1 fruit fly cellular context compared by ENCODE assay signal in genomic region chr2L:7420305-7421287, dm6.
TF ChIP-seq lines count a peak whose summit lies in the region.

No protein-coding gene starts in this region.

TF ChIP-seq in whole organism, embryonic, 481 proteins besides CTCF, POLR2A, EP300 and RAD21 (continued from another document and continues in another):
- TF ChIP-seq Fer3 (tag; optimal IDR thresholded peaks at IDR 0.05; lab: Kevin White, UChicago), result peak; percentile 71
- TF ChIP-seq esg (GFP tag; conservative IDR thresholded peaks at IDR 0.05; lab: Robert Waterston, UW), result peak; percentile 55; the same call in 1 of the 2 replicates
- TF ChIP-seq crc (GFP tag; optimal IDR thresholded peaks at IDR 0.05; lab: Kevin White, UChicago), result no peak
- peak; percentile 17 for TF ChIP-seq az2 (GFP tag; optimal IDR thresholded peaks at IDR 0.05; lab: Kevin White, UChicago)
- no peak for TF ChIP-seq Ssrp (tag; optimal IDR thresholded peaks at IDR 0.05; lab: Kevin White, UChicago)
- TF ChIP-seq CG4282 (GFP tag; optimal IDR thresholded peaks at IDR 0.05; lab: Kevin White, UChicago), result no peak
- no peak for TF ChIP-seq Eip74EF (GFP tag; optimal IDR thresholded peaks at IDR 0.05; lab: Kevin White, UChicago)
- TF ChIP-seq Doc2 (GFP tag; IDR thresholded peaks at IDR 0.05; lab: Robert Waterston, UW), result no peak
- peak; percentile 75 for TF ChIP-seq grau (tag; optimal IDR thresholded peaks at IDR 0.05; lab: Kevin White, UChicago)
- no peak; the same call in 1 of the 2 replicates for TF ChIP-seq CG4730 (GFP tag; IDR thresholded peaks at IDR 0.05; lab: Robert Waterston, UW)
- no peak for TF ChIP-seq jing (GFP tag; optimal IDR thresholded peaks at IDR 0.05; lab: Kevin White, UChicago)
- peak; percentile 2 for TF ChIP-seq Mes4 (GFP tag; optimal IDR thresholded peaks at IDR 0.05; lab: Kevin White, UChicago)
- TF ChIP-seq sens (GFP tag; lab: Kevin White, UChicago), result peak; percentile 90
- TF ChIP-seq cg (GFP tag; optimal IDR thresholded peaks at IDR 0.05; lab: Kevin White, UChicago), result no peak
- peak; percentile 74 for TF ChIP-seq Hand (GFP tag; optimal IDR thresholded peaks at IDR 0.05; lab: Kevin White, UChicago)
- TF ChIP-seq Rx (GFP tag; IDR thresholded peaks at IDR 0.05; lab: Robert Waterston, UW), result peak; percentile 59
- peak; percentile 67 for TF ChIP-seq ind (GFP tag; optimal IDR thresholded peaks at IDR 0.05; lab: Kevin White, UChicago)
- no peak for TF ChIP-seq bbx (GFP tag; IDR thresholded peaks at IDR 0.05; lab: Robert Waterston, UW; ENCODE audit: partially characterized antibody)
- no peak for TF ChIP-seq Elba2 (GFP tag; optimal IDR thresholded peaks at IDR 0.05; lab: Kevin White, UChicago)
- peak; percentile 18 for TF ChIP-seq Adf1 (GFP tag; IDR thresholded peaks at IDR 0.05; lab: Robert Waterston, UW)
- no peak for TF ChIP-seq oc (tag; optimal IDR thresholded peaks at IDR 0.05; lab: Kevin White, UChicago)
- TF ChIP-seq slou (GFP tag; optimal IDR thresholded peaks at IDR 0.05; lab: Kevin White, UChicago), result peak; percentile 61
- TF ChIP-seq hkb (optimal IDR thresholded peaks at IDR 0.05; lab: Kevin White, UChicago), result no peak
- TF ChIP-seq hkb (GFP tag; IDR thresholded peaks at IDR 0.05; lab: Robert Waterston, UW), result peak; percentile 60
- TF ChIP-seq CG14050 (GFP tag; IDR thresholded peaks at IDR 0.05; lab: Robert Waterston, UW), result peak; percentile 61
- no peak for TF ChIP-seq CG6765 (GFP tag; optimal IDR thresholded peaks at IDR 0.05; lab: Kevin White, UChicago)
- peak; percentile 75 for TF ChIP-seq CG9727 (GFP tag; optimal IDR thresholded peaks at IDR 0.05; lab: Kevin White, UChicago)
- TF ChIP-seq tx (GFP tag; optimal IDR thresholded peaks at IDR 0.05; lab: Kevin White, UChicago), result peak; percentile 68
- no peak for TF ChIP-seq CG12071 (GFP tag; optimal IDR thresholded peaks at IDR 0.05; lab: Kevin White, UChicago)
- peak; percentile 70 for TF ChIP-seq Gug (GFP tag; IDR thresholded peaks at IDR 0.05; lab: Robert Waterston, UW)
- TF ChIP-seq TFAM (GFP tag; optimal IDR thresholded peaks at IDR 0.05; lab: Kevin White, UChicago), result no peak
- TF ChIP-seq pho (GFP tag; optimal IDR thresholded peaks at IDR 0.05; lab: Kevin White, UChicago), result peak; percentile 68
- TF ChIP-seq CG14667 (GFP tag; IDR thresholded peaks at IDR 0.05; lab: Robert Waterston, UW), result peak; percentile 60
- no peak for TF ChIP-seq chinmo (GFP tag; IDR thresholded peaks at IDR 0.05; lab: Robert Waterston, UW; ENCODE audit: partially characterized antibody)
- TF ChIP-seq Xbp1 (GFP tag; optimal IDR thresholded peaks at IDR 0.05; lab: Kevin White, UChicago), result no peak
- TF ChIP-seq unpg (GFP tag; optimal IDR thresholded peaks at IDR 0.05; lab: Kevin White, UChicago), result peak; percentile 10
- TF ChIP-seq Doc3 (GFP tag; IDR thresholded peaks at IDR 0.05; lab: Robert Waterston, UW; ENCODE audit: partially characterized antibody), result no peak
- peak; percentile 66 for TF ChIP-seq NC2β (GFP tag; optimal IDR thresholded peaks at IDR 0.05; lab: Kevin White, UChicago)
- peak; percentile 57 for TF ChIP-seq CG32772 (GFP tag; IDR thresholded peaks at IDR 0.05; lab: Robert Waterston, UW)
- TF ChIP-seq CG10147 (GFP tag; optimal IDR thresholded peaks at IDR 0.05; lab: Kevin White, UChicago), result peak; percentile 70
- peak; percentile 90 for TF ChIP-seq lilli (GFP tag; optimal IDR thresholded peaks at IDR 0.05; lab: Kevin White, UChicago)
- peak; percentile 63 for TF ChIP-seq Hsf (GFP tag; optimal IDR thresholded peaks at IDR 0.05; lab: Kevin White, UChicago)
- TF ChIP-seq CG42726 (GFP tag; IDR thresholded peaks at IDR 0.05; lab: Robert Waterston, UW; ENCODE audit: partially characterized antibody), result no peak
- peak; percentile 7 for TF ChIP-seq btn (GFP tag; optimal IDR thresholded peaks at IDR 0.05; lab: Kevin White, UChicago)
- TF ChIP-seq sr (GFP tag; IDR thresholded peaks at IDR 0.05; lab: Robert Waterston, UW), result no peak
- TF ChIP-seq E2f2 (GFP tag; IDR thresholded peaks at IDR 0.05; lab: Robert Waterston, UW), result no peak; the same call in 1 of the 2 replicates
- TF ChIP-seq CG13624 (GFP tag; optimal IDR thresholded peaks at IDR 0.05; lab: Kevin White, UChicago), result peak; percentile 69
- TF ChIP-seq CG12299 (tag; optimal IDR thresholded peaks at IDR 0.05; lab: Kevin White, UChicago), result no peak
- TF ChIP-seq CG4820 (GFP tag; optimal IDR thresholded peaks at IDR 0.05; lab: Kevin White, UChicago), result no peak
- no peak for TF ChIP-seq dan (GFP tag; IDR thresholded peaks at IDR 0.05; lab: Robert Waterston, UW)
- peak; percentile 67 for TF ChIP-seq al (GFP tag; IDR thresholded peaks at IDR 0.05; lab: Robert Waterston, UW)
- no peak for TF ChIP-seq ftz-f1 (GFP tag; optimal IDR thresholded peaks at IDR 0.05; lab: Kevin White, UChicago)
- peak; percentile 38 for TF ChIP-seq onecut (GFP tag; IDR thresholded peaks at IDR 0.05; lab: Robert Waterston, UW)
- TF ChIP-seq CG6813 (GFP tag; optimal IDR thresholded peaks at IDR 0.05; lab: Kevin White, UChicago), result peak; percentile 52
- TF ChIP-seq Mad (GFP tag; optimal IDR thresholded peaks at IDR 0.05; lab: Kevin White, UChicago), result no peak
- TF ChIP-seq nerfin-2 (GFP tag; IDR thresholded peaks at IDR 0.05; lab: Robert Waterston, UW; ENCODE audit: partially characterized antibody), result no peak
- peak; percentile 61 for TF ChIP-seq Atf6 (GFP tag; IDR thresholded peaks at IDR 0.05; lab: Robert Waterston, UW)
- no peak for TF ChIP-seq gfzf (GFP tag; optimal IDR thresholded peaks at IDR 0.05; lab: Kevin White, UChicago)
- TF ChIP-seq Sin3A (optimal IDR thresholded peaks at IDR 0.05; lab: Kevin White, UChicago), result no peak
- no peak for TF ChIP-seq CG33557 (GFP tag; optimal IDR thresholded peaks at IDR 0.05; lab: Kevin White, UChicago)
- no peak for TF ChIP-seq CG8388 (GFP tag; optimal IDR thresholded peaks at IDR 0.05; lab: Kevin White, UChicago)
- TF ChIP-seq CG17359 (tag; optimal IDR thresholded peaks at IDR 0.05; lab: Kevin White, UChicago), result peak; percentile 49
- 0 out of 3 replicates have a peak, but pooled peaks have one; percentile 17 for TF ChIP-seq croc (GFP tag; conservative IDR thresholded peaks at IDR 0.05; lab: Robert Waterston, UW)
- TF ChIP-seq prd (optimal IDR thresholded peaks at IDR 0.05; lab: Kevin White, UChicago), result no peak
- TF ChIP-seq prd (GFP tag; IDR thresholded peaks at IDR 0.05; lab: Robert Waterston, UW), result peak; percentile 81
- peak; percentile 35 for TF ChIP-seq Bdp1 (GFP tag; optimal IDR thresholded peaks at IDR 0.05; lab: Kevin White, UChicago)
- TF ChIP-seq luna (GFP tag; optimal IDR thresholded peaks at IDR 0.05; lab: Kevin White, UChicago), result peak; percentile 52
- TF ChIP-seq pan (optimal IDR thresholded peaks at IDR 0.05; lab: Kevin White, UChicago), result no peak
- peak in 1 of 2 experiments; percentile 54 for TF ChIP-seq pan (GFP tag; optimal IDR thresholded peaks at IDR 0.05 in 1 of 2, IDR thresholded peaks at IDR 0.05 in 1 of 2)
- no peak for TF ChIP-seq yki (optimal IDR thresholded peaks at IDR 0.05; lab: Kevin White, UChicago)
- TF ChIP-seq CG15696 (tag; optimal IDR thresholded peaks at IDR 0.05; lab: Kevin White, UChicago), result no peak
- TF ChIP-seq MTF-1 (GFP tag; optimal IDR thresholded peaks at IDR 0.05; lab: Kevin White, UChicago; ENCODE audit: borderline replicate concordance), result no peak
- no peak for TF ChIP-seq CG6175 (GFP tag; IDR thresholded peaks at IDR 0.05; lab: Robert Waterston, UW)
- TF ChIP-seq fd102C (GFP tag; optimal IDR thresholded peaks at IDR 0.05; lab: Kevin White, UChicago), result no peak
- peak; percentile 51; the same call in 1 of the 2 replicates for TF ChIP-seq CG11247 (GFP tag; IDR thresholded peaks at IDR 0.05; lab: Robert Waterston, UW)
- peak; percentile 82 for TF ChIP-seq ranshi (GFP tag; IDR thresholded peaks at IDR 0.05; lab: Robert Waterston, UW)
- TF ChIP-seq emc (GFP tag; optimal IDR thresholded peaks at IDR 0.05; lab: Kevin White, UChicago), result peak; percentile 45
- no peak for TF ChIP-seq stwl (tag; optimal IDR thresholded peaks at IDR 0.05; lab: Kevin White, UChicago)
- peak; percentile 17 for TF ChIP-seq jumu (GFP tag; optimal IDR thresholded peaks at IDR 0.05; lab: Kevin White, UChicago)
- peak; percentile 72 for TF ChIP-seq CG1792 (GFP tag; optimal IDR thresholded peaks at IDR 0.05; lab: Kevin White, UChicago)
- TF ChIP-seq BtbVII (GFP tag; optimal IDR thresholded peaks at IDR 0.05; lab: Kevin White, UChicago), result peak; percentile 32
- peak; percentile 26 for TF ChIP-seq sima (GFP tag; optimal IDR thresholded peaks at IDR 0.05; lab: Kevin White, UChicago)
- no peak for TF ChIP-seq Vsx1 (GFP tag; optimal IDR thresholded peaks at IDR 0.05; lab: Kevin White, UChicago)
- no peak for TF ChIP-seq usp (GFP tag; optimal IDR thresholded peaks at IDR 0.05; lab: Kevin White, UChicago)
- no peak for TF ChIP-seq jigr1 (GFP tag; IDR thresholded peaks at IDR 0.05; lab: Robert Waterston, UW)
- no peak for TF ChIP-seq CG8359 (GFP tag; optimal IDR thresholded peaks at IDR 0.05; lab: Kevin White, UChicago; ENCODE audit: borderline replicate concordance)
- no peak for TF ChIP-seq Nf-YC (tag; optimal IDR thresholded peaks at IDR 0.05; lab: Kevin White, UChicago)
- TF ChIP-seq CG30403 (GFP tag; optimal IDR thresholded peaks at IDR 0.05; lab: Kevin White, UChicago), result peak; percentile 78
- TF ChIP-seq Mrtf (GFP tag; IDR thresholded peaks at IDR 0.05; lab: Robert Waterston, UW), result peak; percentile 55; the same call in 2 of the 3 replicates
- peak; percentile 78 for TF ChIP-seq Antp (GFP tag; optimal IDR thresholded peaks at IDR 0.05; lab: Kevin White, UChicago)
- TF ChIP-seq Hmr (GFP tag; optimal IDR thresholded peaks at IDR 0.05; lab: Kevin White, UChicago), result peak; percentile 91
- peak; percentile 4 for TF ChIP-seq CG10274 (GFP tag; optimal IDR thresholded peaks at IDR 0.05; lab: Kevin White, UChicago)
- TF ChIP-seq vvl (GFP tag; IDR thresholded peaks at IDR 0.05; lab: Robert Waterston, UW), result peak; percentile 69
- peak; percentile 79 for TF ChIP-seq HLH3B (GFP tag; IDR thresholded peaks at IDR 0.05; lab: Robert Waterston, UW)
- no peak for TF ChIP-seq CG16813 (GFP tag; IDR thresholded peaks at IDR 0.05; lab: Robert Waterston, UW; ENCODE audit: partially characterized antibody)
- TF ChIP-seq CG17568 (GFP tag; optimal IDR thresholded peaks at IDR 0.05; lab: Kevin White, UChicago), result no peak
- TF ChIP-seq abd-A (tag; optimal IDR thresholded peaks at IDR 0.05; lab: Kevin White, UChicago), result no peak
- no peak for TF ChIP-seq Scr (GFP tag; IDR thresholded peaks at IDR 0.05; lab: Robert Waterston, UW; ENCODE audit: partially characterized antibody)
- no peak for TF ChIP-seq Lpt (GFP tag; optimal IDR thresholded peaks at IDR 0.05; lab: Kevin White, UChicago)
- peak; percentile 37; the same call in 1 of the 2 replicates for TF ChIP-seq danr (GFP tag; IDR thresholded peaks at IDR 0.05; lab: Robert Waterston, UW)
- TF ChIP-seq CG10267 (tag; optimal IDR thresholded peaks at IDR 0.05; lab: Kevin White, UChicago), result peak; percentile 15
- peak; percentile 43 for TF ChIP-seq CG3163 (GFP tag; optimal IDR thresholded peaks at IDR 0.05; lab: Kevin White, UChicago)
- peak; percentile 56 for TF ChIP-seq dmrt99B (tag; optimal IDR thresholded peaks at IDR 0.05; lab: Kevin White, UChicago)
- peak; percentile 53; the same call in 1 of the 2 replicates for TF ChIP-seq ttk (GFP tag; IDR thresholded peaks at IDR 0.05; lab: Robert Waterston, UW)
- TF ChIP-seq CG3726 (GFP tag; IDR thresholded peaks at IDR 0.05; lab: Robert Waterston, UW), result no peak
- no peak for TF ChIP-seq wek (GFP tag; optimal IDR thresholded peaks at IDR 0.05; lab: Kevin White, UChicago)
- TF ChIP-seq PHDP (tag; optimal IDR thresholded peaks at IDR 0.05; lab: Kevin White, UChicago), result peak; percentile 73
- no peak for TF ChIP-seq CG31388 (GFP tag; optimal IDR thresholded peaks at IDR 0.05; lab: Kevin White, UChicago)
- peak; percentile 58 for TF ChIP-seq Hr3 (GFP tag; optimal IDR thresholded peaks at IDR 0.05; lab: Kevin White, UChicago)
- peak; percentile 68 for TF ChIP-seq CG3281 (GFP tag; optimal IDR thresholded peaks at IDR 0.05; lab: Kevin White, UChicago)
- peak; percentile 40; the same call in 1 of the 2 replicates for TF ChIP-seq CG10959 (GFP tag; IDR thresholded peaks at IDR 0.05; lab: Robert Waterston, UW)
- TF ChIP-seq klu (GFP tag; IDR thresholded peaks at IDR 0.05; lab: Robert Waterston, UW), result peak; percentile 74
- TF ChIP-seq Taf1 (GFP tag; IDR thresholded peaks at IDR 0.05; lab: Robert Waterston, UW), result peak; percentile 80
- TF ChIP-seq CG8944 (GFP tag; optimal IDR thresholded peaks at IDR 0.05; lab: Kevin White, UChicago), result peak; percentile 65
- no peak for TF ChIP-seq nau (GFP tag; optimal IDR thresholded peaks at IDR 0.05; lab: Kevin White, UChicago)
- TF ChIP-seq Hr39 (optimal IDR thresholded peaks at IDR 0.05; lab: Kevin White, UChicago), result no peak
- no peak for TF ChIP-seq CG5180 (GFP tag; optimal IDR thresholded peaks at IDR 0.05; lab: Kevin White, UChicago)
- TF ChIP-seq Poxn (GFP tag; IDR thresholded peaks at IDR 0.05; lab: Robert Waterston, UW), result peak; percentile 29; the same call in 1 of the 2 replicates
- peak; percentile 7 for TF ChIP-seq Atf3 (GFP tag; optimal IDR thresholded peaks at IDR 0.05; lab: Kevin White, UChicago)
- TF ChIP-seq CG10565 (GFP tag; optimal IDR thresholded peaks at IDR 0.05; lab: Kevin White, UChicago), result no peak
- peak; percentile 8 for TF ChIP-seq CG14710 (tag; optimal IDR thresholded peaks at IDR 0.05; lab: Kevin White, UChicago)
- no peak for TF ChIP-seq Oaz (GFP tag; IDR thresholded peaks at IDR 0.05; lab: Robert Waterston, UW)
- no peak for TF ChIP-seq br (optimal IDR thresholded peaks at IDR 0.05; lab: Kevin White, UChicago)
- TF ChIP-seq CG17328 (GFP tag; IDR thresholded peaks at IDR 0.05; lab: Robert Waterston, UW), result peak; percentile 59
- peak; percentile 69 for TF ChIP-seq HmgZ (tag; optimal IDR thresholded peaks at IDR 0.05; lab: Kevin White, UChicago)
- TF ChIP-seq ro (GFP tag; IDR thresholded peaks at IDR 0.05; lab: Robert Waterston, UW), result no peak
- TF ChIP-seq pfk (GFP tag; optimal IDR thresholded peaks at IDR 0.05; lab: Kevin White, UChicago), result no peak
- no peak for TF ChIP-seq Usf (GFP tag; optimal IDR thresholded peaks at IDR 0.05; lab: Kevin White, UChicago)
- TF ChIP-seq tll (GFP tag; optimal IDR thresholded peaks at IDR 0.05; lab: Kevin White, UChicago), result no peak
- TF ChIP-seq Ada2b (GFP tag; IDR thresholded peaks at IDR 0.05; lab: Robert Waterston, UW), result peak; percentile 70
- TF ChIP-seq CG11695 (GFP tag; IDR thresholded peaks at IDR 0.05; lab: Robert Waterston, UW), result peak; percentile 73
- TF ChIP-seq shn (GFP tag; optimal IDR thresholded peaks at IDR 0.05; lab: Kevin White, UChicago), result peak; percentile 79
- no peak for TF ChIP-seq CG17612 (GFP tag; IDR thresholded peaks at IDR 0.05; lab: Robert Waterston, UW)
- TF ChIP-seq CG17829 (tag; optimal IDR thresholded peaks at IDR 0.05; lab: Kevin White, UChicago), result no peak
